Fruit fly (Drosophila melanogaster) whole organism, wandering third instar larva: ENCODE data around the gene CG12155.
A peak's percentile ranks its signal among the peaks of the same experiment; 100 is the strongest.

Source experiments
- Abd-B ChIP-seq: fragments of >200 bp; optimal IDR thresholded peaks from 2 replicates; lab custom pipeline; 2017; ENCODE audit warnings: missing biosample characterization, missing genetic modification characterization
- CG32264 ChIP-seq: fragments of 200-800 bp; sonication (Bioruptor generic); optimal IDR thresholded peaks from 2 replicates; lab custom pipeline; 2016; ENCODE audit warnings: missing biosample characterization, missing genetic modification characterization
- CG9705 ChIP-seq: fragments of 200-800 bp; sonication (Bioruptor generic); optimal IDR thresholded peaks from 2 replicates; lab custom pipeline; 2018; ENCODE audit warnings: missing biosample characterization, mild to moderate bottlenecking, missing genetic modification characterization
- CrebA ChIP-seq: fragments of 200-800 bp; sonication (Bioruptor generic); optimal IDR thresholded peaks from 2 replicates; lab custom pipeline; 2016; ENCODE audit warnings: missing biosample characterization, mild to moderate bottlenecking, missing genetic modification characterization, borderline replicate concordance
- Dfd ChIP-seq: fragments of >200 bp; optimal IDR thresholded peaks from 2 replicates; lab custom pipeline; 2017; ENCODE audit warnings: missing biosample characterization, missing genetic modification characterization
- Dif ChIP-seq: fragments of 200-275, 200-300 bp; sonication (Bioruptor generic); optimal IDR thresholded peaks from 2 replicates; lab custom pipeline; 2018; ENCODE audit warnings: missing biosample characterization, missing genetic modification characterization; ENCODE audit not compliant: partially characterized antibody
- GATAd ChIP-seq: sonication (Bioruptor generic); optimal IDR thresholded peaks from 2 replicates; lab custom pipeline; 2016; ENCODE audit warnings: missing biosample characterization, missing genetic modification characterization
- HLH106 ChIP-seq: fragments of 200-800 bp; optimal IDR thresholded peaks from 3 replicates; lab custom pipeline; 2019; ENCODE audit warnings: missing biosample characterization, mild to moderate bottlenecking, missing genetic modification characterization, moderate library complexity
- Hnf4 ChIP-seq: fragments of 200-800 bp; sonication (Bioruptor generic); optimal IDR thresholded peaks from 2 replicates; lab custom pipeline; 2016; ENCODE audit warnings: missing biosample characterization, mild to moderate bottlenecking, missing genetic modification characterization
- Hr78 ChIP-seq: fragments of >200 bp; optimal IDR thresholded peaks from 2 replicates; lab custom pipeline; 2017; ENCODE audit warnings: missing biosample characterization, missing genetic modification characterization
- Hr83 ChIP-seq: fragments of 200-300 bp; sonication (Bioruptor generic); optimal IDR thresholded peaks from 2 replicates; lab custom pipeline; 2016; ENCODE audit warnings: missing biosample characterization, mild to moderate bottlenecking, missing genetic modification characterization, moderate library complexity; ENCODE audit not compliant: poor library complexity, severe bottlenecking
- Jra ChIP-seq: sonication (Bioruptor generic); optimal IDR thresholded peaks from 2 replicates; lab custom pipeline; 2016; ENCODE audit warnings: missing biosample characterization, missing genetic modification characterization
- Mio ChIP-seq: sonication (Bioruptor generic); optimal IDR thresholded peaks from 2 replicates; lab custom pipeline; 2016; ENCODE audit warnings: missing biosample characterization, missing genetic modification characterization
- Myc ChIP-seq: fragments of >200 bp; optimal IDR thresholded peaks from 2 replicates; lab custom pipeline; 2017
- N ChIP-seq: fragments of >200 bp; optimal IDR thresholded peaks from 2 replicates; lab custom pipeline; 2018; ENCODE audit warnings: missing biosample characterization, missing external identifiers, missing genetic modification characterization
- OdsH ChIP-seq: fragments of 200-800 bp; sonication (Bioruptor generic); optimal IDR thresholded peaks from 2 replicates; lab custom pipeline; 2016; ENCODE audit warnings: missing biosample characterization, mild to moderate bottlenecking, missing genetic modification characterization
- Sp1 ChIP-seq: fragments of 200-800 bp; sonication (Bioruptor generic); optimal IDR thresholded peaks from 3 replicates; lab custom pipeline; 2019; ENCODE audit warnings: missing biosample characterization, mild to moderate bottlenecking, missing genetic modification characterization, moderate library complexity
- Vsx2 ChIP-seq: fragments of 200-300, 225-300 bp; sonication (Bioruptor generic); optimal IDR thresholded peaks from 2 replicates; lab custom pipeline; 2018; ENCODE audit warnings: missing biosample characterization, missing genetic modification characterization; ENCODE audit not compliant: partially characterized antibody
- br ChIP-seq: fragments of 200-800 bp; sonication (Bioruptor generic); optimal IDR thresholded peaks from 2 replicates; lab custom pipeline; 2016; ENCODE audit warnings: missing biosample characterization, missing genetic modification characterization
- brk ChIP-seq: fragments of 200-800 bp; sonication (Bioruptor generic); optimal IDR thresholded peaks from 2 replicates; lab custom pipeline; 2016; ENCODE audit warnings: missing biosample characterization, mild to moderate bottlenecking, missing genetic modification characterization
- dl ChIP-seq, 2 experiments: fragments of 175-275, 200-275 bp in 1 of 2; fragments of 200-275 bp in 1 of 2; sonication (Bioruptor generic); optimal IDR thresholded peaks; lab custom pipeline; 2018; ENCODE audit warnings: mild to moderate bottlenecking in 2 of 2, missing biosample characterization in 2 of 2, missing genetic modification characterization in 2 of 2, moderate library complexity in 2 of 2; ENCODE audit not compliant: partially characterized antibody in 2 of 2, insufficient read depth in 1 of 2
- dmrt93B ChIP-seq: fragments of 200-800 bp; sonication (Bioruptor generic); optimal IDR thresholded peaks from 2 replicates; lab custom pipeline; 2018; ENCODE audit warnings: missing biosample characterization, mild to moderate bottlenecking, missing genetic modification characterization
- dsf ChIP-seq: sonication (Bioruptor generic); optimal IDR thresholded peaks from 2 replicates; lab custom pipeline; 2016; ENCODE audit warnings: missing biosample characterization, missing genetic modification characterization, borderline replicate concordance
- ey ChIP-seq: fragments of 200-800 bp; sonication (Bioruptor generic); optimal IDR thresholded peaks from 2 replicates; lab custom pipeline; 2016; ENCODE audit warnings: missing biosample characterization, missing genetic modification characterization
- foxo ChIP-seq, 2 experiments: fragments of 200-800 bp; sonication (Bioruptor generic); optimal IDR thresholded peaks; 2 replicates in 1 of 2; 3 replicates in 1 of 2; lab custom pipeline; 2016 to 2017; ENCODE audit warnings: missing biosample characterization in 2 of 2, missing genetic modification characterization in 2 of 2
- fru ChIP-seq: fragments of 200-800 bp; sonication (Bioruptor generic); optimal IDR thresholded peaks from 3 replicates; lab custom pipeline; 2016; ENCODE audit warnings: missing biosample characterization, mild to moderate bottlenecking, missing genetic modification characterization
- h ChIP-seq: fragments of 200-800 bp; sonication (Bioruptor generic); optimal IDR thresholded peaks from 3 replicates; lab custom pipeline; 2016; ENCODE audit warnings: missing biosample characterization, mild to moderate bottlenecking, missing genetic modification characterization
- jim ChIP-seq: fragments of 175-275, 200-325 bp; sonication (Bioruptor generic); optimal IDR thresholded peaks from 2 replicates; lab custom pipeline; 2016; ENCODE audit warnings: missing biosample characterization, mild to moderate bottlenecking, missing genetic modification characterization
- lola ChIP-seq: fragments of >200 bp; optimal IDR thresholded peaks from 2 replicates; lab custom pipeline; 2017; ENCODE audit warnings: missing biosample characterization, missing genetic modification characterization
- pan ChIP-seq: fragments of >200 bp; optimal IDR thresholded peaks from 2 replicates; lab custom pipeline; 2017
- psq ChIP-seq: fragments of 200-800 bp; sonication (Bioruptor generic); optimal IDR thresholded peaks from 3 replicates; lab custom pipeline; 2017; ENCODE audit warnings: missing biosample characterization, mild to moderate bottlenecking, missing genetic modification characterization, moderate library complexity
- rgr ChIP-seq: fragments of 200-800 bp; sonication (Bioruptor generic); optimal IDR thresholded peaks from 3 replicates; lab custom pipeline; 2016; ENCODE audit warnings: missing biosample characterization, mild to moderate bottlenecking, missing genetic modification characterization
- sage ChIP-seq: fragments of 200-800 bp; sonication (Bioruptor generic); optimal IDR thresholded peaks from 2 replicates; lab custom pipeline; 2016; ENCODE audit warnings: missing biosample characterization, mild to moderate bottlenecking, missing genetic modification characterization
- sv ChIP-seq: fragments of 200-800 bp; sonication (Bioruptor generic); optimal IDR thresholded peaks from 3 replicates; lab custom pipeline; 2016; ENCODE audit warnings: missing biosample characterization, missing genetic modification characterization
- tai ChIP-seq: sonication (Bioruptor generic); optimal IDR thresholded peaks from 2 replicates; lab custom pipeline; 2016; ENCODE audit warnings: missing biosample characterization, missing genetic modification characterization
- usp ChIP-seq: fragments of >200 bp; optimal IDR thresholded peaks from 2 replicates; lab custom pipeline; 2017; ENCODE audit warnings: missing biosample characterization, missing genetic modification characterization

The CG12155 gene

DNA sequence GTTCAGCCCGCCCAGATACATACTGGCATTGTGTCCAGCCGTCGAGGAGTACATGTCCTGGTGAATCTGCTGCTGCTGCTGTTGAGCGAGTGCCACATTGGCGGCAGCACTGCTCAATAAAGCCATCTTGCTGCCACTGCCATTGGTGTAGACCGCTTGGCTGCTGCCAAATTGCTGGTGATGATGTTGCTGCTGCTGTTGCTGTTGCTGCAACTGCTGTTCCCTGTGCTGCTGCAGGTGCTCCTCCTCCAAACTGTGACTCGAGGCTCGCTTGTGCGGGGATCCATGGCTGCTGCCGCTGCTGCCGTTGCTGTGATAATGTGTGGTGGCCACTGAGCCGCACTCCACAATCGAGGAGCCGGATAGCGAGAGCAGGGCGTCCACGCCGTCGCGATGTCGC, 42.5 kb upstream of the CG12155 start:
- TF ChIP-seq Hnf4: no peak
- TF ChIP-seq Dfd (GFP tag; lab: Kevin White, UChicago): peak; percentile 91

DNA sequence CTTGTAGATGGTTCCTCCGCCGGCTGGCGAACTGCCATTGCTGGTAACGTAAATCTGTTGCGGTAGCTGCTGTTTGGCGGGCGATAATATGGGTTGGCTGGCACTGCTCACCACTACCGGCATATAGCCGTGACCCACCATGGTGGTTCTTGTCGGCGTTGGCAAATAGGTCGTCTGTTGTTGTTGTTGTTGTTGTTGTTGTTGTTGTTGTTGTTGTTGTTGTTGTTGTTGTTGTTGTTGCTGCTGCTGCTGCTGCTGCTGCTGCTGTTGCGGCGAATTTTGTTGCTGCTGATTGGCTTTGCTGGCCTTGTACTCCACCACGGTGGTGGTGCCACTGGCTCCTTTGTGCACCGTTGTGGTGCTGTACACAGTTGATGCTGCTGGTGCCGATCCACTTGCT, 39.7 kb upstream of the CG12155 start:
- TF ChIP-seq Dfd (GFP tag; lab: Kevin White, UChicago): peak; percentile 88
- no peak for TF ChIP-seq Sp1 (GFP tag; lab: Kevin White, UChicago)

- peak; percentile 24 for TF ChIP-seq fru
- TF ChIP-seq Dif (GFP tag; lab: Kevin White, UChicago): peak; percentile 82
- TF ChIP-seq rgr (GFP tag; lab: Kevin White, UChicago): peak; percentile 59
- TF ChIP-seq OdsH (GFP tag; lab: Kevin White, UChicago): peak; percentile 34
- no peak for TF ChIP-seq Jra (GFP tag; lab: Kevin White, UChicago)
- TF ChIP-seq Dfd (GFP tag; lab: Kevin White, UChicago): no peak
- TF ChIP-seq psq (GFP tag; lab: Kevin White, UChicago): peak; percentile 3
- TF ChIP-seq Vsx2 (GFP tag; lab: Kevin White, UChicago): no peak
- peak in 1 of 2 experiments; percentile 80 for TF ChIP-seq dl (GFP tag; optimal IDR thresholded peaks at IDR 0.05; lab: Kevin White, UChicago; ENCODE audit: insufficient read depth in 1 of 2, partially characterized antibody in 2 of 2)
Observed at dm6 chrX:7690683-7691082, 37.9 kb upstream of the CG12155 start.

DNA sequence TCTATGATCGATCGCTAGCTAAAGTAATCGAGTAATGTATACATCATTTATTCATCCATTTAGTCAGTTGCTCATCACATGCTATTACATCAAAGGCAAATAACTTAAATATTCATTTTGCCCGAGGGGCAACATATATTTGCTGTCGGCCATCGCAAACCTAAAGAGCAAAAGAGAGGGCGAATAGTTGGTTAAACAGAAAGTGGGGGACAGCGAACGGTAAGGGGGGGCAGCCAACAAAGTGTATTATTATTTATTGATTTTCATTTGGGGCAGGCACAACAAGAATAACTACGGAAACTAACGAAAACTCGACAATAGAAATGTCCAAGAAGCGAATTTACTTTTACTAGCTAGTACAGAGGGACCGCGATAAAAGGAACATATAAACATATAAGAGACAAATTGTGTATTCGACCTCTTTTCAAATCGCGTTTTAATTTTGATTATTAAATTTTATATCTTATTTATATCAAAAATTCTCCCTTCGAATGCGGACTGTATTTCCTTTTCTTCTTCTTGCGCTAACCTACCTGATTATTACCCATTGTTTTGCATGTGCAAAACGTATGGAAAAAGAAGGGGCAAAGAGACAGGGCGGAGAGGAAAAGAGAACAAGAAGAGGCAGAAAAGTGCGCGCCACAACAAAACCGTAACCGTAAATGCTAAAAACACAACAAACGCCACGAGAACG, 37.2 kb upstream of the CG12155 start:
- TF ChIP-seq usp: no peak
- no peak for TF ChIP-seq dmrt93B (GFP tag; lab: Kevin White, UChicago)
- TF ChIP-seq dsf (GFP tag; lab: Kevin White, UChicago): no peak
- no peak for TF ChIP-seq Dif (GFP tag; lab: Kevin White, UChicago)
- no peak for TF ChIP-seq Vsx2 (GFP tag; lab: Kevin White, UChicago)
- peak; percentile 52 for TF ChIP-seq HLH106 (tag; lab: Kevin White, UChicago)
- peak in 1 of 2 experiments; percentile 2 for TF ChIP-seq foxo (GFP tag; optimal IDR thresholded peaks at IDR 0.05; lab: Kevin White, UChicago)
- TF ChIP-seq Hr83: no peak
- TF ChIP-seq brk: no peak
- TF ChIP-seq Myc (lab: Kevin White, UChicago): no peak

- TF ChIP-seq dl (GFP tag; optimal IDR thresholded peaks at IDR 0.05; lab: Kevin White, UChicago; ENCODE audit: insufficient read depth in 1 of 2, partially characterized antibody in 2 of 2) (peak; percentile 86 to 88), Dfd (GFP tag; lab: Kevin White, UChicago) (no peak), CG9705 (GFP tag; lab: Kevin White, UChicago) (peak; percentile 50), Mio (no peak), Abd-B (GFP tag; lab: Kevin White, UChicago) (no peak), h (peak; percentile 91), Myc (lab: Kevin White, UChicago) (no peak), usp (no peak), CG32264 (GFP tag; lab: Kevin White, UChicago) (peak; percentile 50), HLH106 (tag; lab: Kevin White, UChicago) (peak; percentile 88), Hr83 (peak; percentile 51), ey (GFP tag; lab: Kevin White, UChicago) (peak; percentile 84), CrebA (GFP tag; lab: Kevin White, UChicago) (peak; percentile 88), N (GFP tag; lab: Kevin White, UChicago) (no peak), dmrt93B (GFP tag; lab: Kevin White, UChicago) (peak; percentile 74), jim (GFP tag; lab: Kevin White, UChicago) (no peak), Hr78 (no peak), rgr (GFP tag; lab: Kevin White, UChicago) (peak; percentile 89), sage (GFP tag; lab: Kevin White, UChicago) (peak; percentile 72), lola (GFP tag; lab: Kevin White, UChicago) (no peak), sv (peak; percentile 63), fru (peak; percentile 87), tai (GFP tag; lab: Kevin White, UChicago) (no peak), Vsx2 (GFP tag; lab: Kevin White, UChicago) (peak; percentile 33), foxo (GFP tag; optimal IDR thresholded peaks at IDR 0.05; lab: Kevin White, UChicago) (peak in 1 of 2 experiments; percentile 80), dsf (GFP tag; lab: Kevin White, UChicago) (peak; percentile 12), Hnf4 (peak; percentile 81), br (GFP tag; lab: Kevin White, UChicago) (peak; percentile 83), Jra (GFP tag; lab: Kevin White, UChicago) (peak; percentile 64), brk (peak; percentile 87), GATAd (GFP tag; lab: Kevin White, UChicago) (no peak), pan (no peak)
Observed at dm6 chrX:7691947-7692739, 36.4 kb upstream of the CG12155 start.
